Worm (Caenorhabditis elegans) whole organism, dauer: ENCODE measurements around the gene nlp-46.

Experiments
- unc-62 ChIP-seq: sonication (generic microtip); optimal IDR thresholded peaks from 2 replicates; lab custom pipeline; 2017; ENCODE audit warnings: missing biosample characterization, missing genetic modification reagents, missing genetic modification characterization

nlp-46 gene

DNA sequence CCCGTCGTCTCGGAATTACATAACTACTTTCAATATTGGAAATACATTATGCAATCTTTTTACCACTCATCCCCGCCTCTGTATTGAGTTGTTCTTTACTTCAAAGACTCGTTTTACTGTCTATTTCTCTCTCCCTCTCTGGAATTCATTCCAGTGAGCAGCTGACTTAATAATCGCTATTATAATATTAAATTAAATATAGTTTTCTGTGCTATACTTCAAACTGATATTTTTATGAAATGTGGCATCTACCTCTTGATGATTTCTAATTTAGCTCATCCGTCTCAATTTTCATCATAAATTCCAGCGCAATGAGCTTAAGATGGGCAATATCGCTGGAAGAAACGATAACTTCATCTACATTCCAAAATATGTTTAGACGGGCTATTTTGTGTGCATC lies 2.6 kb downstream of the nlp-46 start, which contains the start of gene T28H10.1:
Gene T28H10.1 (plus strand): TSS at position 301 of the 400 bp plus-strand sequence.
- no peak for TF ChIP-seq unc-62

DNA sequence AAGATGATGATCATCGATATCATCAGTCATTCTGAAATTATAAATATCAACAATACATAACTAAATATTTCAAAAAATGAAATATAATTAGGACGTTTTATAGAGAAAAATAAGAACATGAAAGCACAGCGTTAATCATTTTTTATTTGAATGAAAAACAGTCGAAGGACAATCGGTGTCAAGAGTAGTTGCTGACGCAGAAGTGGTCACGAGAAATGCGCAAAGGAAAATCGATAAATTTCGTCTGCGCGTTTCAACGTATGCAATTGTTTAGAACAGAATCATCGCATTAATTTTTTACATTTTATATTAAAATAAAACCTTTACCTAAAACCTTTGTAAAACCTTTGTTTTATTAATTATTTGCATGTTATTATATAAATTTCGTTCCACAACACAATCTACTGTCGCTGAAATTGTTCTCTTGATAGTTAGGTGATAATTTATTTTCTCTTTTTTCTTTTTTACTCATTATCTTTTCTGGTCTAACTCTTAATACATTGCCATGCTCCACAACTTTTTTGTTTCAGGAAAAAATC lies 8.3 kb downstream of the nlp-46 start, which contains the start of the genes W04D2.4 and rbm-25:
Gene W04D2.4 (minus strand): TSS at position 31 of the 539 bp plus-strand sequence.
Gene rbm-25 (plus strand): TSS at position 489 of the 539 bp plus-strand sequence.
- no peak for TF ChIP-seq unc-62

- no peak for TF ChIP-seq unc-62
These were observed 11.6 kb downstream of the nlp-46 start, which contains the start of gene mrps-11 for ce11 chrV:12494522-12494921. Gene mrps-11, minus strand, starts transcription at chrV:12494622.

DNA sequence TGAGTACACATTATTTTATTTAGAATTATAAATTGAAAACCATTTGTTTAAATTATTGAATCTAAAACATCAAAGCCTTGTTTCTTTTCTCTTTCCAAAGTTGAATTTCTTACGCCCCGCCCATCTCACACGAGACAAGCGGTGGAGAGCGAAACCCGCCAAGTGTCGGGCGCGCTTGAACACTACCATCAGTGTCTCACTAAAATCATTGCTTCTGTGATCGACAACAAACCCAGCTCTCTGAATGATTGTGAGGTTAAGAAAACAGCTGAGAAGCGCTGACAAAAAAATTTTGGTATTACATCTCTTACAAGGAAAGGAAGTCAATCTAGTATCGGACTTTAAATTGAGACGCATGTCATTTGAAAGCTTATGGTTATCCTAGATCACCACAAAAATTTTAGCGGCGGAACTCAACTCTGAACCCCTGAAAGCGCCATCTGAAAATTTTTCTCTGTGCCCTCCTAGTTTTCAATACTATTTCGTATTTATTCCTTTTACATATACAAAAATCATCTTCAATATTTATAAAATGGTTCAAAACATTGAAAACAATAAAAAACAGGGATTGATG lies 14.9 kb downstream of the nlp-46 start:
- no peak for TF ChIP-seq unc-62

DNA sequence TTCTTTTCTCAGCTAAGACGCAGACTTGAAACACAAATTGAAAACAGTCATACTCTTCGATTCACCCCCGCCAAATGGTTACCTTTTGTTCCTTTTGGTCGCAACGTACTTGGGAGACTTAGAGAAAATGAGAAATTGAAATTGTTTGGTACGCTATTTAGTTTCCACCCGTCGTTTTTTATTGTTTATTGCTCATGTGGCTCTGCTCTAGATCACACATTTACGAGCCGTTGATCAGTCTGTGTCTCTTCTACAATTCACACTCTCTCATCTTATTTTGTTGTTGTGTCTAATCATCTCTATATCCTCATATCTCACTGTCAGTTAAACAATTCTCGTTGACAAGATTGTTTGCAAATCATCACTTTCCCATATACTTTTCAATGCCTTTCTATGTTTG lies 18.1 kb downstream of the nlp-46 start:
- no peak for TF ChIP-seq unc-62

DNA sequence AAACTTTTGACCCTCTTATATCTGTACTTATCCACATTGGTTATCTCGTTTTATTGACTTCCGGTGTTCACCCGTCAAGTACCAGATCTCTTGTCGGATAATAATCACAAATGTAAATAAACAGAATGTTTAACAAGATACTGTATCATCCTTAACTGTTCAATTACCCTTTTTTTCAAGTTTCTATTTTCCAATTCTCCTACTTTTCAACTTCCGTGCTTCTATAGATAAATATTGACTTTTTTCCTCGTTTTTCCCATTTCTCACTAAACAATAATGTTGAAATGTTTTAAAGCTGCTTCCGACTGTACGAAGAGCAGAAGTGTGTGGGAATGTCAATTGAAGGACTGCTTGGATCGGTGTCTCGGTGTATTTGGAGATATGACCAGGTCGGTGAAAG lies 19.2 kb downstream of the nlp-46 start, which contains the start of gene inx-11:
Gene inx-11 (plus strand): TSS at position 301 of the 400 bp plus-strand sequence.
- no peak for TF ChIP-seq unc-62

DNA sequence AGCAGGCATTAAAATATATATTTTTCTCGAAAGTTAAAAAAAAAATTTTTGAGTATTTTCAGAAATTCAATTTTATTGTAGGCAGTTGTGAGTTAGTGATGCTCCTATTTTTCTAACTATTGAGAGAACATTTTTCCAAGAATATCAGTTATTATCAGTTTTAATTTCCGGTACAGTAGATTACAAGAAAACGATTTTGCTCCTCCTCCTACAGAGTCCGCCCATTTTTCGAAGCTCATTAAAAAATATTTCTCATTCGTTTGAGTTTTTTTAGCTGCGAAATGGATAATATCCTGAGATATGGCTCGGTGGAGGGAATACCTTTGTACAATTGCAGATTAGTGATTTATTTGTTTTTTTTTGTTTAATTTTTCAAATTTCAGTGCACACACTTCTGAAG lies 21.5 kb downstream of the nlp-46 start, which contains the start of gene srt-39:
Gene srt-39 (plus strand): TSS at position 301 of the 400 bp plus-strand sequence.
- no peak for TF ChIP-seq unc-62

DNA sequence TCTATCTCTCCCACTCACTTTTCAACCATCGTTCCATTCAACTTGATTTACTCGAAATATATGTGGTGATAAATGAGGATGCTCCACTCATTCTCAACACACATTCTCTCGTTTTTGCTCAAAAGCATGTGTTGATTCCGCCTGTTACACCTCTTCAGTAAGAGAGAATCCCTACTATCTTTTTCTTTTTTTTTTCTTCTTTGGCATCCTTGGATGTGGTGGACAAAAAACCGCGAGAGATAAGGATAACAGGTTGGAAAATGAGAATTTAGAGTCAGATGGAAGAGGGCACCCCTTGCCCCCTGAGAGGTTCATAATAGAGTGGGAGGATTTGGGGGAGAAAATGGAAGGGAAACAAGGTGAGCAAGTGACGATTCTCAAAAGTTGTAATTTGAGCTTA lies 27.1 kb downstream of the nlp-46 start:
- no peak for TF ChIP-seq unc-62

DNA sequence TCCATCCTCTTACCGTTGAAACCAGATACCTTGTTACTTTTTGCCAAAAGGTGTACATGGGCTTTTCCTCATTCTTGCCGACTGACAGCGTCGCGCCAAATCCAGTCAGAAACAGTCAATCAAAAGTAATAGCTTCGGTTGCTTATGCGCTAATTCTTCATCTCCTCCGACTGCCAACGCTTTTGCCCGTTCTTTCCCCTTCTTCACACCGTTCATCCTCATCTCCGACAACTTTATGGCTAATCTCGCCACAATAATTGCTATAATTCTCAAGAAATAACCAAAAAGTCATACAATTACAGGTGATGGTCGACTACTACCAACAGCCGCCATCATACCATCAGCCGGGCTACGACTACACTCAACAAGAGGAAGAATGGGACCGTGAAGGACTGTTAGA lies 28.0 kb downstream of the nlp-46 start, which contains the start of gene atn-1:
Gene atn-1 (plus strand): TSS at position 301 of the 400 bp plus-strand sequence.
- no peak for TF ChIP-seq unc-62

- TF ChIP-seq unc-62, result no peak
These were observed 28.9 kb downstream of the nlp-46 start for ce11 chrV:12477139-12477538.

DNA sequence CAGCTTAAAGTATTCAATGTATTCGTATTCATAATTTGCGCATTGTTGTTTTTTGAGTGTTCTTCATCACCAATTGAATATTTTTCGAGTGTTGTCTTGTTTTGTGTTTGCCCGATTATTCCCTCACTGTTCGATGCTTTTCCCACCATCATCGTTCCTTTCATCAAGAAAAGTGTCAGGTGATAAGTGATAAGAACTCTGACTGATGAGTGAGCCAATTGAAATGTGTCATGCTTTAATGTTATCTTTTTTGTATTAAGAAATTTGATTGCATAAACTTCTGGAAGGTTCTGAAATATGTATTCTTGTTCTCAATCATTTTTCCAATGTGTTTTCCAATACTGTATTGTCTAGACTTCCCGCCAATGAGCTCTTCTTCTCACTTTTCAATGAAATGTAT lies 30.7 kb downstream of the nlp-46 start:
- TF ChIP-seq unc-62, result no peak

ce11 chrV:12470324-12470723 lies 35.8 kb downstream of the nlp-46 start:
- TF ChIP-seq unc-62, result no peak

DNA sequence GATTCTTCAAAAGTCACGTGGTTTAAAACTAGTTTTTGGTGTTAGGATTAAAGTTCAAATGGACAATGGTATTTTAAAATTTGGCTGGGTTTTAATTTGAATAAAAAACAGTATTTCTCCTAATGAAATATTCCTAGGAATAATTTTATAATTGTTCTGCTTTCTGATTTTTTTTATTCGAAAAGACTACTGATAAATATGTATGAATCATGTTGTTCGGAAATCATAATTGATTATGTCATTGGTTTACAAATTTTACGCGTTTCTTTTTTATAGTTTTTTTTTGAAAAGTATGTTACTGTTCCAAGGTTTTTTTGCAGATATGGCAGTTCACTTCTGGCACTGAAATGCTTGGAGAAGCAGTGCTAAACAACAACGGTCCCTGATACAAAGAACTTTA lies 37.7 kb downstream of the nlp-46 start, which contains the start of gene F28C1.3:
Gene F28C1.3 (plus strand): TSS at position 301 of the 400 bp plus-strand sequence.
- no peak for TF ChIP-seq unc-62

DNA sequence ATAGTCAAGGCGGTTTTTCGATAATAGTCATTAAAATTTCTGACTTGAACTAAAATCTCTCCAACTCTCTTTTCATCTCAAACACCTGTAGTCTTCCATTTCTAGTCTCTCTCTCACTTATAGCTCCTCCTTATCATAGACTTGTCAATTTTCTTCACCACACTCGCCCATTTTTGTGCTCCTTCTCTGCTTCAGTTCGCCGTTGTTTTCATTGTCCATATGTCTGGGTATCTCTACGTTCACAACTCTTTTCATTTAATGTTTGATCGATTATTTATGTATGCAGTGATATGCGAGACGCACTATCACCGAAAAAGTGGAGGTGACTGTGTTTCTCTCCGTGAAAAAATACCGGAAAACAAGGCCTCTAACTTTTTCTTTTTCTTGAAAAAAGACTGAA lies 38.3 kb downstream of the nlp-46 start:
- no peak for TF ChIP-seq unc-62

- TF ChIP-seq unc-62, result no peak
These were observed 39.4 kb downstream of the nlp-46 start for ce11 chrV:12466653-12467052.

DNA sequence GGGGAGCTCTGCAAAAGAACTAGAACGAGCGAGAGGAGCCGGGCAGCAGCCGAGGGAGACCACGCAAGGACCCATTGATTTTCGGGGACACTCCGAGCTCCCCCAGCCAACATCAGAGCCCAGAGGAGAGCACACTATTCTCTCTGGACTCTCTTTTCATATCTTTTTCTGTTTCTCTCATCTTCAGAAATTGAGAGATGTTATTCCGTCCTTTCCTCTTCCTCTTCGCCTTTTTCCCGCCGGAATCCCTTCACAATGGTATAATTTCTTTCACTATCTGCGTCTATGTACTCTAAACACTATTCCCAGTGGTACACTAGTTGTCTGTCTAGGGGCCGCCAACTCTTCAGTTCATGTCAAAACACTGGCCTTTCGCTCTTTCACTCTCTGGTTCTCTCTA lies 40.7 kb downstream of the nlp-46 start:
- TF ChIP-seq unc-62, result no peak

- no peak for TF ChIP-seq unc-62
These were observed 43.2 kb downstream of the nlp-46 start, which contains the start of gene egl-10 for ce11 chrV:12462908-12463307. Gene egl-10, minus strand, starts transcription at chrV:12463008.

- no peak for TF ChIP-seq unc-62
These were observed 45.5 kb downstream of the nlp-46 start for ce11 chrV:12460583-12460982.
